Worm (Caenorhabditis elegans) whole organism, early embryonic: Measurements from ENCODE around the gene egas-2.
A peak's percentile ranks its signal among the peaks of the same experiment; 100 is the strongest.

Experiments used
- B0310.2 ChIP-seq: sonication (generic microtip); optimal IDR thresholded peaks from 2 replicates; lab custom pipeline; 2016; ENCODE audit warnings: mild to moderate bottlenecking, missing genetic modification characterization, missing compliant biosample characterization
- aly-1 ChIP-seq: sonication (generic microtip); optimal IDR thresholded peaks from 2 replicates; lab custom pipeline; 2016; ENCODE audit warnings: missing genetic modification characterization, missing compliant biosample characterization
- ama-1 ChIP-seq: fragments of 150-350 bp; optimal IDR thresholded peaks from 2 replicates; lab custom pipeline; 2014
- ceh-13 ChIP-seq: fragments of 200-800 bp; sonication (Bioruptor generic); optimal IDR thresholded peaks from 2 replicates; lab custom pipeline; 2018; ENCODE audit warnings: mild to moderate bottlenecking, missing genetic modification characterization, missing compliant biosample characterization
- ceh-36 ChIP-seq: sonication (generic microtip); optimal IDR thresholded peaks from 2 replicates; lab custom pipeline; 2016; ENCODE audit warnings: missing genetic modification characterization, inconsistent platforms, missing compliant biosample characterization
- ets-7 ChIP-seq: sonication (generic microtip); optimal IDR thresholded peaks from 2 replicates; lab custom pipeline; 2016; ENCODE audit warnings: missing genotype, missing genetic modification characterization, missing compliant biosample characterization
- flt-1 ChIP-seq: fragments of 200-800 bp; sonication (Bioruptor generic); IDR thresholded peaks from 2 replicates; pipeline ENCODE4 v1.3.6; 2022; ENCODE audit warnings: missing genetic modification characterization, missing compliant biosample characterization
- hmbx-1 ChIP-seq: sonication (generic microtip); optimal IDR thresholded peaks from 2 replicates; lab custom pipeline; 2016; ENCODE audit warnings: mild to moderate bottlenecking, missing genetic modification characterization, missing compliant biosample characterization
- hmg-4 ChIP-seq: fragments of 200-800 bp; sonication (Bioruptor generic); optimal IDR thresholded peaks from 2 replicates; lab custom pipeline; 2018; ENCODE audit warnings: mild to moderate bottlenecking, missing genetic modification characterization, missing compliant biosample characterization
- hnd-1 ChIP-seq: sonication (generic microtip); optimal IDR thresholded peaks from 2 replicates; lab custom pipeline; 2016; ENCODE audit warnings: missing genetic modification characterization, missing compliant biosample characterization
- pes-1 ChIP-seq: fragments of 200-800 bp; sonication (Bioruptor generic); IDR thresholded peaks from 2 replicates; pipeline ENCODE4 v1.3.6; 2022; ENCODE audit warnings: missing genetic modification reagents, missing genetic modification characterization, missing compliant biosample characterization
- scrt-1 ChIP-seq: fragments of 200-800 bp; sonication (Bioruptor generic); IDR thresholded peaks from 2 replicates; pipeline ENCODE4 v1.3.6; 2022; ENCODE audit warnings: missing genetic modification characterization, missing compliant biosample characterization
- tbx-11 ChIP-seq: fragments of 200-800 bp; sonication (Bioruptor generic); IDR thresholded peaks from 2 replicates; pipeline ENCODE4 v1.3.6; 2022; ENCODE audit warnings: missing genetic modification characterization, missing compliant biosample characterization
- tra-4 ChIP-seq: sonication (generic microtip); optimal IDR thresholded peaks from 2 replicates; lab custom pipeline; 2017; ENCODE audit warnings: missing genetic modification characterization, missing compliant biosample characterization

DNA sequence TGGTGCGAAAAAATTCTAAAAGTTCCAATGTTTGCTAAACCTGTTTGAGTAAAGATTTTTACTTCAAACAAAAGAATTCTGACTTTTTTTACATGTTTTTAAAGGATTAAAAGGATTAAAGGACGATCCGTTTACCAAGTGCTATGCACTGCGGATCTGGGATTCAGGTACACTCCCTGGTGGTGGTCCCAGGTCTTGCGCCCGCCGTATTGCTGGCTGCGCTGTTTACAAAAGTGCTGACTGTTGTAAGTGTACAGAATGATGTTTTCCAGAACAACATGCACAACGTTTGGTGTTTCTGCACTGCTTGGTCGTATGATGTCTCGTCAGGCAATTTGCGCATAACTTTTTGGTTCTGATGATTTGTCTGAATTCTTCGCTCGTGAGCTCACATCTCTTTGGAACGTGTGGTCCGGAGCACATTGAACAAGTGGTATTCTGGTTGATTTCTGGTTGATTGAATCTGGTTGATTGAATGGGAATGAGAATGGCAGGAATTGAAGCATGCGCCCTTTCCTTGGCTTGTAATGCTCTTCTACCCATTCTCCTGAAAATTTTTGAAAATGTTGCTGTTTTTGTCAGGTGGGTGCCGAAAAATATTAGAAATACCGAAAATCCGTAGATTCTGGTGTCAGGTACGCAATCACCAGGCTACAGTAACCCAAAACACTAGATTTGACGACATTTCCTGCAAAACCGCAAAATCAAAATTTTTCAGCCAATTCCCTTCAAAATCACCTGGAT lies 55.3 kb downstream of the egas-2 start:
- TF ChIP-seq ama-1 (lab: Kevin White, UChicago): no peak
- no peak for TF ChIP-seq ets-7 (tag; lab: Kevin White, UChicago)
- peak; percentile 22 for TF ChIP-seq ceh-36
- TF ChIP-seq ceh-13 (GFP tag; lab: Kevin White, UChicago): no peak
- no peak for TF ChIP-seq B0310.2 (tag; lab: Kevin White, UChicago)
- no peak for TF ChIP-seq hmg-4 (GFP tag; lab: Kevin White, UChicago)
- TF ChIP-seq flt-1: peak; percentile 35; the same call in 1 of the 2 replicates
- peak; percentile 65; the same call in 1 of the 2 replicates for TF ChIP-seq tbx-11
- TF ChIP-seq aly-1 (tag; lab: Kevin White, UChicago): no peak
- no peak for TF ChIP-seq hmbx-1 (tag; lab: Kevin White, UChicago)
- TF ChIP-seq tra-4 (tag; lab: Kevin White, UChicago): no peak
- TF ChIP-seq scrt-1 (GFP tag; lab: Robert Waterston, UW): no peak
- TF ChIP-seq pes-1 (GFP tag; lab: Robert Waterston, UW): no peak
- no peak for TF ChIP-seq hnd-1
